Worm (Caenorhabditis elegans): ENCODE data around the gene prdx-3.
A peak's percentile ranks its signal among the peaks of the same experiment; 100 is the strongest.

The prdx-3 gene

DNA sequence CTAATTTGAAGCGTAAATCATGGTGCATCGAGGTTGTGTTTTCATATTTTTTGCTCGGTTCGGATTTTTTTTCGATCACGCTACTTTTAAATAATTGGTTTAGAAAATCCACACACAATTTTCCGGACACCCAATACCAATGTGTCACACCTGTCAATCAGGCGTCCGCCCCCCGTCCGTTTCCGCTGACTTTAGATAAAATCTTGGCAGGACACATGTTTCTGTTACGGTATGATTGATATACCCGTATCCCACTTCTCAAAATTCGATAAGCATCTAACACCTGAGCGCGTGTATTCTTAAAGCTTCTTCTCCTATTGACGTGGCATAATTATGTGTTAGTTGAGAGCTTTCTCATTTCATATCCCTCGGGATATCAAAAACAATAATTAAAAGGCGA lies 40.8 kb downstream of the prdx-3 start:
- TF ChIP-seq elt-3 (tag; optimal IDR thresholded peaks at IDR 0.05) (no peak), elt-1 (tag; optimal IDR thresholded peaks at IDR 0.05) (no peak), sma-9 (GFP tag; optimal IDR thresholded peaks at IDR 0.05) (no peak), sma-9 (tag; optimal IDR thresholded peaks at IDR 0.05) (no peak), ceh-16 (tag; optimal IDR thresholded peaks at IDR 0.05) (no peak), unc-62 (GFP tag; optimal IDR thresholded peaks at IDR 0.05) (no peak), nhr-23 (tag; optimal IDR thresholded peaks at IDR 0.05) (no peak), R02D3.7 (tag; optimal IDR thresholded peaks at IDR 0.05) (no peak), nhr-11 (tag; optimal IDR thresholded peaks at IDR 0.05) (no peak), egl-27 (tag; optimal IDR thresholded peaks at IDR 0.05) (no peak), nhr-12 (tag; optimal IDR thresholded peaks at IDR 0.05) (no peak), nhr-129 (tag; optimal IDR thresholded peaks at IDR 0.05) (no peak), ztf-1 (GFP tag; conservative IDR thresholded peaks at IDR 0.05) (no peak), ztf-11 (tag; optimal IDR thresholded peaks at IDR 0.05) (no peak), dmd-4 (tag; optimal IDR thresholded peaks at IDR 0.05) (no peak), peb-1 (tag; optimal IDR thresholded peaks at IDR 0.05) (no peak), nhr-6 (tag; optimal IDR thresholded peaks at IDR 0.05) (no peak), F13H6.1 (tag; optimal IDR thresholded peaks at IDR 0.05) (no peak)

DNA sequence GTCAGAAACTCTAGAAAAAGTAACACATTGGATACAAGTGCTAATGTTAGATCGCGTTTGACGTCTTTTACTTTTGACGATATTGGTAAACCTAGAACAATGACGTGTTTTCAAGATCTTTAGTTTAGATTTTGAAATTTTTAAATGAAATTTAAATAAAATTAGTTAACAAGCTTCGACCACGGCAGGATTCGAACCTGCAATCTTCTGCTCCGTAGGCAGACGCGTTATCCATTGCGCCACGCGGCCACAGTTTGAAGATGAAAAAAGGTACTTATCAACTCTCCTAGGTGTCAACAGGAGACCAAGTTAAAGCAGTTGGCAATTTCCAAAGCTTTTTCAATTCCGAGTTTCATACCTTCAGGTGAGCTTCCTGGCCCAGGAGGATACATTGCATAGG lies 42.1 kb downstream of the prdx-3 start:
- TF ChIP-seq fos-1 (tag; optimal IDR thresholded peaks at IDR 0.05) = peak; percentile 40
- TF ChIP-seq C34F6.9 (tag; optimal IDR thresholded peaks at IDR 0.05) = peak; percentile 8
- TF ChIP-seq unc-55 (GFP tag; optimal IDR thresholded peaks at IDR 0.05) = no peak
- peak in 1 of 2 experiments; percentile 25 for TF ChIP-seq lsy-2 (tag; optimal IDR thresholded peaks at IDR 0.05)

ce11 chrIII:4449893-4450579 lies 42.8 kb downstream of the prdx-3 start, which contains the start of gene ceh-43:
Gene ceh-43, minus strand, starts transcription at chrIII:4449943.
- TF ChIP-seq C34F6.9 (tag; optimal IDR thresholded peaks at IDR 0.05) = no peak
- TF ChIP-seq nhr-6 (tag; optimal IDR thresholded peaks at IDR 0.05) = no peak
- TF ChIP-seq nhr-12 (tag; optimal IDR thresholded peaks at IDR 0.05) = no peak
- no peak for TF ChIP-seq unc-55 (GFP tag; optimal IDR thresholded peaks at IDR 0.05)
- no peak for TF ChIP-seq nhr-10 (tag; optimal IDR thresholded peaks at IDR 0.05)
- TF ChIP-seq snpc-4 (tag; optimal IDR thresholded peaks at IDR 0.05) = no peak
- no peak for TF ChIP-seq elt-1 (tag; optimal IDR thresholded peaks at IDR 0.05)
- TF ChIP-seq ceh-16 (tag; optimal IDR thresholded peaks at IDR 0.05) = no peak
- no peak for TF ChIP-seq gmeb-1 (tag; optimal IDR thresholded peaks at IDR 0.05)
- TF ChIP-seq ceh-82 (tag; optimal IDR thresholded peaks at IDR 0.05) = no peak
- TF ChIP-seq elt-3 (tag; optimal IDR thresholded peaks at IDR 0.05) = no peak
- TF ChIP-seq Y55F3AM.14 (GFP tag; optimal IDR thresholded peaks at IDR 0.05) = no peak
- no peak for TF ChIP-seq lin-11 (tag; optimal IDR thresholded peaks at IDR 0.05)
- no peak for TF ChIP-seq ztf-4 (tag; optimal IDR thresholded peaks at IDR 0.05)
- no peak for TF ChIP-seq sem-4 (tag; optimal IDR thresholded peaks at IDR 0.05)

- TF ChIP-seq nhr-237 (tag; optimal IDR thresholded peaks at IDR 0.05) (no peak), nhr-25 (tag; optimal IDR thresholded peaks at IDR 0.05) (peak; percentile 6)
Observed at ce11 chrIII:4450773-4451423, 43.7 kb downstream of the prdx-3 start.

ce11 chrIII:4452749-4453148 lies 45.5 kb downstream of the prdx-3 start:
- TF ChIP-seq lsy-2 (tag; optimal IDR thresholded peaks at IDR 0.05) = peak in 1 of 2 experiments; percentile 32
- no peak for TF ChIP-seq skn-1 (tag; optimal IDR thresholded peaks at IDR 0.05)
- TF ChIP-seq nhr-25 (tag; optimal IDR thresholded peaks at IDR 0.05) = peak; percentile 30
- no peak for TF ChIP-seq ztf-1 (GFP tag; conservative IDR thresholded peaks at IDR 0.05)

- TF ChIP-seq alr-1 (tag; optimal IDR thresholded peaks at IDR 0.05) = no peak
- TF ChIP-seq gmeb-1 (tag; optimal IDR thresholded peaks at IDR 0.05) = no peak
- no peak for TF ChIP-seq nhr-6 (tag; optimal IDR thresholded peaks at IDR 0.05)
- TF ChIP-seq Y55F3AM.14 (GFP tag; optimal IDR thresholded peaks at IDR 0.05) = no peak
Observed at ce11 chrIII:4453301-4453700, 46.1 kb downstream of the prdx-3 start.

Measured in whole organism, L2 larva.